Fruit fly (Drosophila melanogaster) whole organism: ENCODE measurements around the gene halo.

Experiments
- CG8478 ChIP-seq: fragments of >200 bp; optimal IDR thresholded peaks from 2 replicates; lab custom pipeline; 2018; ENCODE audit warnings: inconsistent platforms
- Dll ChIP-seq: fragments of >200 bp; optimal IDR thresholded peaks from 2 replicates; lab custom pipeline; 2017
- EcR ChIP-seq, 2 experiments: fragments of >200 bp; optimal IDR thresholded peaks; 2 replicates each; lab custom pipeline; 2017; ENCODE audit warnings: missing biosample characterization in 2 of 2, missing genetic modification characterization in 2 of 2, missing genetic modification reagents in 2 of 2
- pan ChIP-seq: fragments of >200 bp; optimal IDR thresholded peaks from 2 replicates; lab custom pipeline; 2017
- psq ChIP-seq: fragments of >200 bp; optimal IDR thresholded peaks from 2 replicates; lab custom pipeline; 2017
- usp ChIP-seq: fragments of >200 bp; optimal IDR thresholded peaks from 2 replicates; lab custom pipeline; 2017; ENCODE audit warnings: missing biosample characterization, missing genetic modification characterization, mixed read lengths

halo gene

dm6 chr2L:1473427-1473826 lies 44.5 kb downstream of the halo start:
- peak; percentile 79 for TF ChIP-seq pan
- TF ChIP-seq EcR (GFP tag; optimal IDR thresholded peaks at IDR 0.05; lab: Kevin White, UChicago): no peak
- TF ChIP-seq CG8478: no peak
- no peak for TF ChIP-seq usp

dm6 chr2L:1470772-1471171 lies 47.2 kb downstream of the halo start:
- no peak for TF ChIP-seq psq (lab: Kevin White, UChicago)
- no peak for TF ChIP-seq usp
- no peak for TF ChIP-seq CG8478
- TF ChIP-seq pan: no peak
- no peak for TF ChIP-seq EcR (GFP tag; optimal IDR thresholded peaks at IDR 0.05; lab: Kevin White, UChicago)
- no peak for TF ChIP-seq Dll (lab: Kevin White, UChicago)

- TF ChIP-seq usp (no peak), psq (lab: Kevin White, UChicago) (no peak), CG8478 (no peak), EcR (GFP tag; optimal IDR thresholded peaks at IDR 0.05; lab: Kevin White, UChicago) (no peak), pan (no peak), Dll (lab: Kevin White, UChicago) (no peak)
Observed at dm6 chr2L:1470009-1470408, 47.9 kb downstream of the halo start.
